Fruit fly (Drosophila melanogaster): ENCODE results near the gene CG11927.
A peak's percentile ranks its signal among the peaks of the same experiment; 100 is the strongest.

The CG11927 gene

DNA sequence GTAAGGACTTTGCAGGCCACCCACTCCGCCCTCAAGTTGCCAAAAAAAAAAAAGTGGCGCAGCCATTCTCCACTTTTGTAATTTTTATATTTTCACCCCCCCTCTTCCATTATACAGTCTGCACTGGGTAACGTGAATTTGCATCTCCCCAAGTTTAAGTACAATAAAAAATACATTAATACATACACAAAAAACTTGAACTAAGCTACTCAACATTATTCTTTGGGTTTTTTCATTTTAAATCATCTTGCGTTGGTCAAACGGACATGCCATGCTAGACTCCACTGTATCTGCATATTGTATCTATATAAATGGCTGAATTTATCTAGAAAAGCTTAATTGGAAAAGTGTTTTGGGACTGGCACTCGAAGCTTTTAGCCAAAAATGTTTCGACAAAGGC, 13.9 kb downstream of the CG11927 start (continued):
- TF ChIP-seq CG10565 (GFP tag; optimal IDR thresholded peaks at IDR 0.05) (no peak), Rfx (GFP tag; IDR thresholded peaks at IDR 0.05) (peak; percentile 54), sd (tag; optimal IDR thresholded peaks at IDR 0.05) (no peak), da (GFP tag; optimal IDR thresholded peaks at IDR 0.05) (no peak), HmgD (GFP tag; optimal IDR thresholded peaks at IDR 0.05) (no peak), br (optimal IDR thresholded peaks at IDR 0.05) (no peak), nerfin-1 (tag; optimal IDR thresholded peaks at IDR 0.05) (no peak), abd-A (tag; optimal IDR thresholded peaks at IDR 0.05) (no peak), schlank (tag; optimal IDR thresholded peaks at IDR 0.05) (no peak), Drgx (GFP tag; IDR thresholded peaks at IDR 0.05) (peak; percentile 38; the same call in 1 of the 2 replicates), caup (GFP tag; optimal IDR thresholded peaks at IDR 0.05; ENCODE audit: severe bottlenecking) (no peak), Rx (GFP tag; IDR thresholded peaks at IDR 0.05) (peak; percentile 57; the same call in 1 of the 2 replicates), BEAF-32 (GFP tag; optimal IDR thresholded peaks at IDR 0.05) (no peak), CG12236 (GFP tag; optimal IDR thresholded peaks at IDR 0.05) (no peak), CG8924 (tag; optimal IDR thresholded peaks at IDR 0.05) (no peak), CG31224 (GFP tag; IDR thresholded peaks at IDR 0.05) (peak; percentile 21; the same call in 1 of the 2 replicates), klu (GFP tag; IDR thresholded peaks at IDR 0.05) (no peak), Hr39 (optimal IDR thresholded peaks at IDR 0.05) (no peak), CG6683 (GFP tag; optimal IDR thresholded peaks at IDR 0.05) (no peak), CG7372 (GFP tag; IDR thresholded peaks at IDR 0.05) (peak; percentile 51), pita (GFP tag; optimal IDR thresholded peaks at IDR 0.05) (no peak), pzg (GFP tag; optimal IDR thresholded peaks at IDR 0.05) (no peak), Poxn (GFP tag; IDR thresholded peaks at IDR 0.05) (no peak), crp (GFP tag; optimal IDR thresholded peaks at IDR 0.05) (no peak), Ada2b (GFP tag; IDR thresholded peaks at IDR 0.05) (peak; percentile 39; the same call in 1 of the 2 replicates), dmrt11E (tag; optimal IDR thresholded peaks at IDR 0.05) (no peak), HmgZ (tag; optimal IDR thresholded peaks at IDR 0.05) (no peak), CG9932 (GFP tag; IDR thresholded peaks at IDR 0.05) (peak; percentile 55), lilli (GFP tag; optimal IDR thresholded peaks at IDR 0.05) (peak; percentile 48), otp (GFP tag; IDR thresholded peaks at IDR 0.05) (0 out of 3 replicates have a peak, but pooled peaks have one; percentile 29), CG2678 (tag; optimal IDR thresholded peaks at IDR 0.05) (peak; percentile 70), cad (GFP tag; optimal IDR thresholded peaks at IDR 0.05) (no peak), gro (GFP tag; optimal IDR thresholded peaks at IDR 0.05) (no peak), stwl (tag; optimal IDR thresholded peaks at IDR 0.05) (no peak), CG17802 (tag; optimal IDR thresholded peaks at IDR 0.05) (no peak), Ets97D (GFP tag; optimal IDR thresholded peaks at IDR 0.05) (no peak), CG11247 (GFP tag; IDR thresholded peaks at IDR 0.05) (no peak), bbx (GFP tag; IDR thresholded peaks at IDR 0.05; ENCODE audit: partially characterized antibody) (no peak), CG18011 (GFP tag; optimal IDR thresholded peaks at IDR 0.05) (no peak), inv (GFP tag; IDR thresholded peaks at IDR 0.05; ENCODE audit: partially characterized antibody) (no peak), CG10959 (GFP tag; IDR thresholded peaks at IDR 0.05) (no peak), sr (GFP tag; IDR thresholded peaks at IDR 0.05) (no peak), CG7556 (GFP tag; optimal IDR thresholded peaks at IDR 0.05) (no peak), salm (tag; optimal IDR thresholded peaks at IDR 0.05) (no peak), CG15073 (GFP tag; optimal IDR thresholded peaks at IDR 0.05) (no peak), CrebB (tag; optimal IDR thresholded peaks at IDR 0.05) (no peak), tap (tag; optimal IDR thresholded peaks at IDR 0.05) (peak; percentile 30), slou (GFP tag; optimal IDR thresholded peaks at IDR 0.05) (no peak), Dll (GFP tag; IDR thresholded peaks at IDR 0.05; ENCODE audit: partially characterized antibody) (no peak), lov (optimal IDR thresholded peaks at IDR 0.05) (no peak), lov (GFP tag; IDR thresholded peaks at IDR 0.05) (no peak), CG14710 (tag; optimal IDR thresholded peaks at IDR 0.05) (no peak)
